Worm (Caenorhabditis elegans) whole organism, L2 larva: ENCODE results near the gene ttll-15.

Source experiments
- C34F6.9 ChIP-seq: fragments of 150-350 bp; optimal IDR thresholded peaks from 2 replicates; lab custom pipeline; 2014; ENCODE audit warnings: missing biosample characterization, missing genetic modification characterization
- F13H6.1 ChIP-seq: sonication (generic microtip); optimal IDR thresholded peaks from 2 replicates; lab custom pipeline; 2016; ENCODE audit warnings: missing genetic modification characterization, missing compliant biosample characterization
- R02D3.7 ChIP-seq: fragments of 150-350 bp; optimal IDR thresholded peaks from 2 replicates; lab custom pipeline; 2014; ENCODE audit warnings: missing biosample characterization, missing genetic modification characterization
- Y55F3AM.14 ChIP-seq: fragments of 200-800 bp; sonication (Bioruptor generic); optimal IDR thresholded peaks from 2 replicates; lab custom pipeline; 2018; ENCODE audit warnings: mild to moderate bottlenecking, missing genetic modification characterization, missing compliant biosample characterization
- ZK546.5 ChIP-seq: sonication (generic microtip); optimal IDR thresholded peaks from 2 replicates; lab custom pipeline; 2017; ENCODE audit warnings: missing biosample characterization, missing genetic modification characterization
- alr-1 ChIP-seq: fragments of 150-350 bp; optimal IDR thresholded peaks from 2 replicates; lab custom pipeline; 2014; ENCODE audit warnings: missing biosample characterization, missing genetic modification characterization
- ama-1 ChIP-seq: fragments of 150-350 bp; optimal IDR thresholded peaks from 2 replicates; lab custom pipeline; 2018; ENCODE audit warnings: inconsistent platforms
- ceh-16 ChIP-seq: fragments of 150-350 bp; optimal IDR thresholded peaks from 2 replicates; lab custom pipeline; 2014; ENCODE audit warnings: missing biosample characterization, missing genetic modification characterization
- ceh-82 ChIP-seq: fragments of 150-350 bp; optimal IDR thresholded peaks from 2 replicates; lab custom pipeline; 2014; ENCODE audit warnings: missing biosample characterization, missing genetic modification characterization
- crh-2 ChIP-seq: sonication (generic microtip); optimal IDR thresholded peaks from 2 replicates; lab custom pipeline; 2017; ENCODE audit warnings: missing biosample characterization, missing genetic modification characterization
- dmd-4 ChIP-seq: sonication (generic microtip); optimal IDR thresholded peaks from 2 replicates; lab custom pipeline; 2017; ENCODE audit warnings: missing biosample characterization, missing genetic modification characterization
- egl-27 ChIP-seq: sonication (generic microtip); optimal IDR thresholded peaks from 3 replicates; lab custom pipeline; 2017; ENCODE audit warnings: missing biosample characterization, missing genetic modification reagents, missing genetic modification characterization
- elt-1 ChIP-seq: fragments of 150-350 bp; optimal IDR thresholded peaks from 2 replicates; lab custom pipeline; 2014; ENCODE audit warnings: missing biosample characterization, missing genetic modification characterization
- elt-3 ChIP-seq: sonication (generic microtip); optimal IDR thresholded peaks from 2 replicates; lab custom pipeline; 2017; ENCODE audit warnings: missing biosample characterization, missing genetic modification characterization
- fos-1 ChIP-seq: fragments of 150-350 bp; optimal IDR thresholded peaks from 2 replicates; lab custom pipeline; 2014; ENCODE audit warnings: missing biosample characterization, missing genetic modification characterization
- gmeb-1 ChIP-seq: fragments of 150-350 bp; optimal IDR thresholded peaks from 2 replicates; lab custom pipeline; 2014; ENCODE audit warnings: missing biosample characterization, missing genetic modification characterization
- lin-11 ChIP-seq: fragments of 150-350 bp; sonication (generic microtip); optimal IDR thresholded peaks from 2 replicates; lab custom pipeline; 2014; ENCODE audit warnings: missing biosample characterization, missing genetic modification characterization, inconsistent platforms, mixed read lengths
- lin-13 ChIP-seq: fragments of 150-350 bp; optimal IDR thresholded peaks from 2 replicates; lab custom pipeline; 2014; ENCODE audit warnings: missing biosample characterization, missing genetic modification reagents, missing genetic modification characterization
- lin-39 ChIP-seq: fragments of 150-350 bp; optimal IDR thresholded peaks from 2 replicates; lab custom pipeline; 2014; ENCODE audit warnings: missing biosample characterization, missing genetic modification reagents, missing genetic modification characterization
- lsy-2 ChIP-seq, 2 experiments: fragments of 150-350 bp in 1 of 2; sonication (generic microtip) in 1 of 2; optimal IDR thresholded peaks; 2 replicates each; lab custom pipeline; 2014 to 2017; ENCODE audit warnings: missing biosample characterization in 2 of 2, missing genetic modification characterization in 2 of 2
- mab-5 ChIP-seq: fragments of 150-350 bp; optimal IDR thresholded peaks from 2 replicates; lab custom pipeline; 2014; ENCODE audit warnings: missing biosample characterization, missing genetic modification characterization
- mbf-1 ChIP-seq: sonication (generic microtip); optimal IDR thresholded peaks from 2 replicates; lab custom pipeline; 2017; ENCODE audit warnings: missing biosample characterization, missing genetic modification characterization
- mdl-1 ChIP-seq, 2 experiments: fragments of 150-350 bp in 1 of 2; sonication (generic microtip) in 1 of 2; optimal IDR thresholded peaks; 2 replicates each; lab custom pipeline; 2017; ENCODE audit warnings: missing biosample characterization in 2 of 2, missing genetic modification characterization in 2 of 2
- nhr-10 ChIP-seq: sonication (generic microtip); optimal IDR thresholded peaks from 2 replicates; lab custom pipeline; 2017; ENCODE audit warnings: missing biosample characterization, missing genetic modification characterization
- nhr-11 ChIP-seq: fragments of 150-350 bp; optimal IDR thresholded peaks from 2 replicates; lab custom pipeline; 2014; ENCODE audit warnings: missing biosample characterization, missing genetic modification characterization
- nhr-12 ChIP-seq: fragments of 150-350 bp; optimal IDR thresholded peaks from 2 replicates; lab custom pipeline; 2014; ENCODE audit warnings: missing biosample characterization, missing genetic modification characterization
- nhr-129 ChIP-seq: fragments of 150-350 bp; optimal IDR thresholded peaks from 2 replicates; lab custom pipeline; 2014; ENCODE audit warnings: missing biosample characterization, missing genetic modification characterization
- nhr-21 ChIP-seq: fragments of 150-350 bp; optimal IDR thresholded peaks from 2 replicates; lab custom pipeline; 2014; ENCODE audit warnings: missing biosample characterization, missing genetic modification characterization
- nhr-23 ChIP-seq: fragments of 150-350 bp; optimal IDR thresholded peaks from 2 replicates; lab custom pipeline; 2014; ENCODE audit warnings: missing biosample characterization, missing genetic modification reagents, missing genetic modification characterization
- nhr-237 ChIP-seq: fragments of 150-350 bp; optimal IDR thresholded peaks from 2 replicates; lab custom pipeline; 2014; ENCODE audit warnings: missing biosample characterization, missing genetic modification characterization
- nhr-25 ChIP-seq: fragments of 150-350 bp; sonication (generic microtip); optimal IDR thresholded peaks from 3 replicates; lab custom pipeline; 2014; ENCODE audit warnings: missing biosample characterization, missing genetic modification characterization
- nhr-6 ChIP-seq: fragments of 150-350 bp; optimal IDR thresholded peaks from 2 replicates; lab custom pipeline; 2014; ENCODE audit warnings: missing biosample characterization, missing genetic modification characterization
- peb-1 ChIP-seq: fragments of 150-350 bp; optimal IDR thresholded peaks from 2 replicates; lab custom pipeline; 2014; ENCODE audit warnings: missing biosample characterization, missing genetic modification characterization
- skn-1 ChIP-seq: sonication (generic microtip); optimal IDR thresholded peaks from 2 replicates; lab custom pipeline; 2017; ENCODE audit warnings: missing biosample characterization, missing genetic modification characterization
- sma-9 ChIP-seq, 2 experiments: fragments of 150-350 bp in 1 of 2; sonication (generic microtip) in 1 of 2; optimal IDR thresholded peaks; 2 replicates each; lab custom pipeline; 2014 to 2016; ENCODE audit warnings: missing genetic modification characterization in 2 of 2, mild to moderate bottlenecking in 1 of 2, missing biosample characterization in 1 of 2, missing compliant biosample characterization in 1 of 2, missing genetic modification reagents in 1 of 2, moderate library complexity in 1 of 2
- snpc-4 ChIP-seq: fragments of 150-350 bp; optimal IDR thresholded peaks from 2 replicates; lab custom pipeline; 2014; ENCODE audit warnings: missing biosample characterization, missing genetic modification characterization
- unc-39 ChIP-seq: fragments of 150-350 bp; optimal IDR thresholded peaks from 2 replicates; lab custom pipeline; 2014; ENCODE audit warnings: missing biosample characterization, missing genetic modification characterization
- unc-55 ChIP-seq: fragments of 150-350 bp; sonication (generic microtip); optimal IDR thresholded peaks from 3 replicates; lab custom pipeline; 2014; ENCODE audit warnings: missing biosample characterization, missing genetic modification reagents, missing genetic modification characterization
- unc-62 ChIP-seq: fragments of 150-350 bp; optimal IDR thresholded peaks from 2 replicates; lab custom pipeline; 2014; ENCODE audit warnings: missing biosample characterization, missing genetic modification reagents, missing genetic modification characterization
- ztf-1 ChIP-seq: fragments of 200-800 bp; sonication (Bioruptor generic); conservative IDR thresholded peaks from 2 replicates; pipeline ENCODE4 v1.3.6; 2022; ENCODE audit warnings: missing genetic modification characterization, missing compliant biosample characterization
- ztf-11 ChIP-seq: sonication (generic microtip); optimal IDR thresholded peaks from 2 replicates; lab custom pipeline; 2017; ENCODE audit warnings: missing biosample characterization, missing genetic modification characterization

The ttll-15 gene

ce11 chrV:10371177-10371576 is 12.8 kb downstream of the ttll-15 start (continued):
- TF ChIP-seq peb-1 (no peak), R02D3.7 (tag; lab: Kevin White, UChicago) (no peak), sma-9 (GFP tag; optimal IDR thresholded peaks at IDR 0.05; lab: Kevin White, UChicago) (peak; percentile 68), sma-9 (tag; optimal IDR thresholded peaks at IDR 0.05; lab: Kevin White, UChicago) (no peak), unc-62 (GFP tag; lab: Kevin White, UChicago) (no peak)

ce11 chrV:10371951-10372350 is 13.6 kb downstream of the ttll-15 start, which contains the start of gene ugt-49:
ugt-49 (plus strand) TSS chrV:10372321.
- TF ChIP-seq ceh-16 (tag; lab: Kevin White, UChicago) (no peak), egl-27 (tag; lab: Kevin White, UChicago) (no peak), lin-39 (tag; lab: Kevin White, UChicago) (no peak), crh-2 (no peak), fos-1 (peak; percentile 60), ama-1 (lab: Kevin White, UChicago) (no peak), unc-55 (GFP tag; lab: Kevin White, UChicago) (no peak)

DNA sequence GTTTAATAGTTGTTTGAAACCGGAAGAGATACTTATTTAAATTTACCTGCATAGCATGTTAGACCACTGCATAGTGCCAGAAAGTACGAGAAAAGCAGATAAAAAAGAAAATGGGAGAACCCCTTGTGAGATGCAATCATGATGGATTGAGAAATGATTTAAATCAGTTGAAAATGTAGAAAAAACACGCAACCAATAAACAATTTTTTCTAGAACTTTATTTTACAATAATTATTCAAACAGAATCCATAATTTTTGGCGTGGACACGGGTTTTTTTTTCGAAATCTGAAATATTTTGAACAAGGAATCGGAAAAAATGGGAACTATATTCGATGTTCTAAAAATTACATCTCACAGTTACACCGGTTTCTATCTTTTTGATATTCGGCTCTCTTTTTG is 21.0 kb downstream of the ttll-15 start, which contains the start of gene AC3.12:
TSS of gene AC3.12 (minus strand) at position 101 of the 400 bp plus-strand sequence.
- no peak for TF ChIP-seq nhr-237
- no peak for TF ChIP-seq ZK546.5 (tag; lab: Kevin White, UChicago)
- no peak for TF ChIP-seq mab-5 (tag; lab: Kevin White, UChicago)

DNA sequence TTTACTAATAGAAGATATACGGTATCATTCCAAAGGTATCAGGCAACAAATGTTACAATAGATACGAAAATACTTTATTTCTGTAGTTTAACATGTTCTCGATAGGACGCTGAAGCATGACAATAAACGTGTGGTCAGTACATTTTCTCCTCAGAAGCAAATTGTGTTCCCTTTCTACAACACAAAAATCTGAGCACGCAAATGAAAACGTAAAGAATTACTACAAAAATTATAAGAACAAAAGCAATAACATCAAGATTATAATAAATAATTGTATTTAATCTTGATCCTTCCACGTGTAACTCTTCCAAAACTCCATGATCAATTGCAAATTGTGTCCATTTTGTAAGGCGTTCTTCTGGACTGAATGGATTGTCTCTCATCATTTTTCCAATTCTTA is 21.4 kb downstream of the ttll-15 start:
- TF ChIP-seq ceh-82 (tag; lab: Kevin White, UChicago): no peak
- TF ChIP-seq unc-62 (GFP tag; lab: Kevin White, UChicago): no peak
- no peak for TF ChIP-seq nhr-23 (tag; lab: Kevin White, UChicago)
- TF ChIP-seq Y55F3AM.14 (GFP tag; lab: Kevin White, UChicago): no peak
- TF ChIP-seq elt-3 (tag; lab: Kevin White, UChicago): no peak
- no peak for TF ChIP-seq mab-5 (tag; lab: Kevin White, UChicago)
- TF ChIP-seq crh-2: no peak
- TF ChIP-seq snpc-4 (tag; lab: Kevin White, UChicago): no peak
- TF ChIP-seq nhr-12 (tag; lab: Kevin White, UChicago): no peak
- TF ChIP-seq nhr-10: no peak
- TF ChIP-seq, all 48 proteins: peak for 0

ce11 chrV:10381726-10382125 is 23.4 kb downstream of the ttll-15 start, which contains the start of gene abu-1:
abu-1 (minus strand) TSS chrV:10381826.
- TF ChIP-seq nhr-237 (no peak), F13H6.1 (tag; lab: Kevin White, UChicago) (no peak), ceh-82 (tag; lab: Kevin White, UChicago) (no peak), egl-27 (tag; lab: Kevin White, UChicago) (no peak), nhr-21 (tag; lab: Kevin White, UChicago) (no peak), nhr-23 (tag; lab: Kevin White, UChicago) (no peak), ama-1 (lab: Kevin White, UChicago) (no peak), skn-1 (tag; lab: Kevin White, UChicago) (no peak), alr-1 (tag; lab: Kevin White, UChicago) (no peak), nhr-129 (no peak), nhr-11 (tag; lab: Kevin White, UChicago) (no peak), mbf-1 (tag; lab: Kevin White, UChicago) (no peak), dmd-4 (tag; lab: Kevin White, UChicago) (no peak), C34F6.9 (tag; lab: Kevin White, UChicago) (no peak), ztf-11 (no peak), mdl-1 (tag; optimal IDR thresholded peaks at IDR 0.05; lab: Kevin White, UChicago) (no peak), nhr-25 (tag; lab: Kevin White, UChicago) (no peak), nhr-12 (tag; lab: Kevin White, UChicago) (no peak)

- TF ChIP-seq egl-27 (tag; lab: Kevin White, UChicago) (no peak), sma-9 (GFP tag; optimal IDR thresholded peaks at IDR 0.05; lab: Kevin White, UChicago) (no peak), sma-9 (tag; optimal IDR thresholded peaks at IDR 0.05; lab: Kevin White, UChicago) (no peak), lin-13 (GFP tag; lab: Kevin White, UChicago) (no peak), ztf-1 (GFP tag; lab: Robert Waterston, UW) (no peak), nhr-11 (tag; lab: Kevin White, UChicago) (no peak), gmeb-1 (tag; lab: Kevin White, UChicago) (no peak), peb-1 (no peak), ztf-11 (no peak), dmd-4 (tag; lab: Kevin White, UChicago) (no peak), lsy-2 (tag; optimal IDR thresholded peaks at IDR 0.05; lab: Kevin White, UChicago) (no peak), mbf-1 (tag; lab: Kevin White, UChicago) (no peak), elt-1 (tag; lab: Kevin White, UChicago) (no peak), nhr-6 (tag; lab: Kevin White, UChicago) (no peak), C34F6.9 (tag; lab: Kevin White, UChicago) (no peak), lin-39 (tag; lab: Kevin White, UChicago) (no peak), unc-39 (no peak), nhr-237 (no peak), lin-11 (tag; lab: Kevin White, UChicago) (no peak), nhr-129 (no peak)
These were observed 23.8 kb downstream of the ttll-15 start, which contains the start of gene pqn-2 for ce11 chrV:10382142-10382541. pqn-2 (plus strand) TSS chrV:10382442.
